Worm (Caenorhabditis elegans): ENCODE data around the gene Y32F6B.1.

- TF ChIP-seq B0019.2 (GFP tag; conservative IDR thresholded peaks at IDR 0.05) (no peak), nhr-90 (tag; optimal IDR thresholded peaks at IDR 0.05) (no peak), ztf-26 (tag; optimal IDR thresholded peaks at IDR 0.05) (no peak), F22D6.2 (tag; optimal IDR thresholded peaks at IDR 0.05) (no peak), hlh-12 (tag; optimal IDR thresholded peaks at IDR 0.05) (no peak), ceh-100 (GFP tag; IDR thresholded peaks at IDR 0.05) (no peak)
These were observed 23.9 kb downstream of the Y32F6B.1 start for ce11 chrV:10460685-10461084.

Data from whole organism, young adult.